Worm (Caenorhabditis elegans) whole organism, dauer: ENCODE measurements around the gene Y57G7A.5.

ENCODE experiments used
- unc-62 ChIP-seq: sonication (generic microtip); optimal IDR thresholded peaks from 2 replicates; lab custom pipeline; 2017; ENCODE audit warnings: missing biosample characterization, missing genetic modification reagents, missing genetic modification characterization

The Y57G7A.5 gene

DNA sequence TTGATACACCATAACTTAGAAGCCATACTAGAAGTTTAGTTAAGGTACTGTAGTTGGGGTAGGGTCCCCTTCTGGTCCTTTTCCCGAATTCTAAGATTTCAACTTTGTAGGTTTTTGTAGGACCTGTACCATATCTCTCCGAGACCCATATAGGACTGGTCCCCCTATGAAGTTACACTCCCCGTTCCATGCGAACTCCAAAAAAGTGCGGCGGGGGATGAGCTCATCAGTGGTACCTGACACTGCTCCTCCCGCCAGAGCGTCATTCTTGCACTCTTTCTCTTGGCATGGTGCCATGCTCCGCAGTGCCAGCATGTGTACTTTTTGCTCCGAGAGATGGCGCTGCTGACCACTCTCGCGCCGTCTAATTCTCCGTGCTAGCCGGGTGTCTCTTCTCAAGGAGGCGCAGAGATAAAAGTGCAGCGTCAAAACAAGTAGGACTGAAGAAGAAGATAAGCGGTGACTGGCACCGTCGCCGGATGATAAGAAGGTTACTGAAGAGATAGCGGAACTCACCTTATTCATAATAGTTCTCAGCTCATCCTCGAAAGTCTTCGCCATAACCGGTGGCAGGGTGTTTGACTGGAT lies 35.8 kb downstream of the Y57G7A.5 start:
- TF ChIP-seq unc-62 = no peak

DNA sequence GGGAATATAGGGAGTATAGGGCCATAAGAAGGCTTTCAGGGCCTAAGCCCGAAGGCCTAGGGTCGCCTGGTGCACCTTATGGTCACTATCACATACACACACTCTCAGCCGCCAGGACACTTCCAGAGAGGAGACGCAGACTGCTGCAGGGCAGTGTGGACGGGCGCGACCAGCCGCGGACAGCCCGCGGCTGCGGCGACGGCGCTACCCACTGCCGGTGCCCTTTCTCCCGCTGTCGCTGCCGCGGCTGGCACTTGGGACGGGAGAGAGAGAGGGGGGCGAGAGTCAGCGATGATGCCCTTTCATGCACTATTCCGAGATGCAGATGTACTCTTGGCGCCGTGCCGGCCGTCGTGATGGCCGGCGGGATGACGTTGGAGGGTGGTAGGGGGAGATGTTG lies 37.5 kb downstream of the Y57G7A.5 start:
- no peak for TF ChIP-seq unc-62

DNA sequence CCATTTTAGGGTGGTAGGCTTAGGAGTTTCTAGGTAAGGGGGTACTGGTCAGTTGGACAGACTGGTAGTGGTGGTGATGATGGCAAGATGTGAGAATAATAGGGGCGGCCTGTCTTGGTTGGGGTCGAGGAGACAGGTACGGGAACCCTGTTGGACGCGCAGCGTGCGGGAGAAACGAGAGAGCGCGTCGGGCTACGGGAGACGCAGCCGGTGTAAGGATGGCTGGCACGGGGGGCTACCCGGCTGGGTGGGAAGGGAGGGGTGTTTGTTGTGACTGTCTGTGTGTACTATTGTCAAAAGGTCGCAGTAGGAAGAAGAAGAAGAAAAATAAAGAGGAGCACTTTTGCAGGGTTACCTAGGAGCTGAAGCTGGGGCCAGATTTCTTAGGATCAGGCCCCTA lies 38.9 kb downstream of the Y57G7A.5 start:
- no peak for TF ChIP-seq unc-62

DNA sequence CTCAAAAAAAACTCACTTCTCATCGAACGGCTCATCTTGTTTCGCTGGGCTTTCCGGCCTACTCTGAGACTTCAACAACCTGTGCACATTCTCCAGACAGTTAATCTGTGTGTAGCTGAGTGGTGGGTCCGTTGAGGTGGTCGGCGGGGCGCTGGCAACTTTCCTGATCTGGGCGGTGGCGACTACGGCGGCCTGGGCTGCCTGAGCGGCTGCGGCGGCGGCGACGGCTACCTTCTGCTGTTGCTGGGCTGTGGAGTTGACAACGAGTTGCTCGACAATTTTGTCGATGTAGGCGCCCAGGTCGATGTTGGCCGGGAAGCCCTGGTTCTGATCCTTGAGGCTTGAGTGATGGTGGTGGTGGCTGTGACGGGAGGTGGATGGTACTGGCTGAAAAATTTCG lies 39.3 kb downstream of the Y57G7A.5 start:
- no peak for TF ChIP-seq unc-62

DNA sequence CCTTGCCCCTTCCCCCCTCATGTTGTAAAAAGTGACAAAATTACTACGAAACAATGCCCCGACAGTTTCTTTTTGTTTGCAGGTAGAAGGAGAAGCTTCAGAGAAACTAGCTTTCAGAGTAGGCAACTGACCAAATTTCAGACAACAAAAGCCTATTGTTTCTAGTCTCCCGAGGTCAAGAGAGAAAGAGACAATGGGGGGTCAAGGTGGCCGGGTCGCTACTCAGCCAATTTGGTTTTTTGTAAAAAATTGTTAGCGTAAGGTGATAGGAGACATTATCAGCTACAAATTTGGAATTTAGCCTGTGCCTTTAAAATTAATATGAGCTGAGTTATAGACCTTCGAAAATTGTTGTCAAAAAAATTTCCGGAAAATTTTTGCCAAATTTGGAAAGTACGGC lies 40.4 kb downstream of the Y57G7A.5 start:
- TF ChIP-seq unc-62 = no peak

DNA sequence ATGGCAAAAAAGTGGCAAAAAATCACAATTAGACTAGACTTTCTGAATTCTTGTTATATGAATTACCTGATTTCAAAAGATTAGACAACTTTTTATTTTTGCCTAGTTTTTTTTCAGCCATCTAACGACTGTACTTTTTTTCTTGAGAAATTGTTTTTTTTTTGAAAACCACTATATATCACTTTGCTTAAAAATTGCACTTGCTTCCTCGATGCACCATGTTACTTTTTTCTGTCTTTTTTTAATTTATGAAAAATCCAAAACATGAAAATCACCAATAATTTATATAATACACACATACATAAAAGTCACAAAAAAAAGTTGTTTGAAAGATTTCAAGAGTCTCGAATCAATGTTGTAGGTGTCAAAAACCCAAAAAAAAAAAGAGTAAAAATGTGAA lies 42.4 kb downstream of the Y57G7A.5 start:
- TF ChIP-seq unc-62 = no peak

DNA sequence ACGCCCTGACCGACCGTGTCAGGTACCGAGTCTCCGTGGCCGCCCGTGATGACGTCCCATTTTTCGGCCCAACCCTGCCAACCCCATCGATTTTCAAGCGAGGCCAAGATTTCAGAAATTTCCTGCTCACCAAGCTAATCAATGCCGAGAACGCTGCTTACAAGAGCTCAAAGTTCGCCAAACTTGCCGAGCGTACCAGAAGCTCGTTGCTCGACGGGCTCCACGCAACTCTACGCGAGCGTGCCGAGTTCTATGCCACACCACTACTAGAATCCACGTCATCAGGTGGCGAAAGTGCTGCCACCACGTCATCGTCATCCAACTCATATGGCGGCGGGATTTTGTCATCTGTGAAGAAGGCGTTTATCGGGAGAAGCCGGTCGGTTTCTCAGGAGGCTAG lies 46.4 kb downstream of the Y57G7A.5 start:
- TF ChIP-seq unc-62 = no peak
